1 fruit fly cellular context compared by ENCODE assay signal in genomic region chrX:4678913-4679812, dm6.
TF ChIP-seq lines count a peak whose summit lies in the region.

Gene fzr, minus strand, starts transcription at chrX:4679537.

TF ChIP-seq in whole organism, embryonic, 481 proteins besides CTCF, POLR2A, EP300 and RAD21 (continued from another document):
- TF ChIP-seq croc (GFP tag; conservative IDR thresholded peaks at IDR 0.05; lab: Robert Waterston, UW) (no peak), CG17568 (GFP tag; optimal IDR thresholded peaks at IDR 0.05; lab: Kevin White, UChicago) (peak; percentile 15), CG9797 (GFP tag; optimal IDR thresholded peaks at IDR 0.05; lab: Kevin White, UChicago) (peak; percentile 90), kni (GFP tag; optimal IDR thresholded peaks at IDR 0.05; lab: Kevin White, UChicago) (peak; percentile 35), CG32532 (GFP tag; IDR thresholded peaks at IDR 0.05; lab: Robert Waterston, UW) (no peak), lmd (GFP tag; IDR thresholded peaks at IDR 0.05; lab: Robert Waterston, UW) (no peak), CG10209 (GFP tag; optimal IDR thresholded peaks at IDR 0.05; lab: Kevin White, UChicago) (no peak), Sin3A (optimal IDR thresholded peaks at IDR 0.05; lab: Kevin White, UChicago) (peak; percentile 29), CG4360 (GFP tag; IDR thresholded peaks at IDR 0.05; lab: Robert Waterston, UW) (peak; percentile 93), YL-1 (GFP tag; optimal IDR thresholded peaks at IDR 0.05; lab: Kevin White, UChicago) (no peak), Lim3 (GFP tag; IDR thresholded peaks at IDR 0.05; lab: Robert Waterston, UW) (no peak), Atf3 (GFP tag; optimal IDR thresholded peaks at IDR 0.05; lab: Kevin White, UChicago) (no peak), ssp (GFP tag; IDR thresholded peaks at IDR 0.05; lab: Robert Waterston, UW) (no peak), Optix (GFP tag; IDR thresholded peaks at IDR 0.05; lab: Robert Waterston, UW) (no peak), CG30020 (tag; optimal IDR thresholded peaks at IDR 0.05; lab: Kevin White, UChicago) (peak; percentile 14), TFAM (GFP tag; optimal IDR thresholded peaks at IDR 0.05; lab: Kevin White, UChicago) (no peak), Jarid2 (GFP tag; optimal IDR thresholded peaks at IDR 0.05; lab: Kevin White, UChicago) (peak; percentile 73), CG12071 (GFP tag; optimal IDR thresholded peaks at IDR 0.05; lab: Kevin White, UChicago) (no peak), B-H2 (GFP tag; optimal IDR thresholded peaks at IDR 0.05; lab: Kevin White, UChicago) (no peak), CG9437 (GFP tag; optimal IDR thresholded peaks at IDR 0.05; lab: Kevin White, UChicago) (peak; percentile 85), CG13123 (GFP tag; optimal IDR thresholded peaks at IDR 0.05; lab: Kevin White, UChicago) (no peak), CG8359 (GFP tag; optimal IDR thresholded peaks at IDR 0.05; lab: Kevin White, UChicago; ENCODE audit: borderline replicate concordance) (no peak), CG16813 (GFP tag; IDR thresholded peaks at IDR 0.05; lab: Robert Waterston, UW; ENCODE audit: partially characterized antibody) (no peak), ac (GFP tag; optimal IDR thresholded peaks at IDR 0.05; lab: Kevin White, UChicago) (no peak), CG34422 (GFP tag; IDR thresholded peaks at IDR 0.05; lab: Robert Waterston, UW) (0 out of 3 replicates have a peak, but pooled peaks have one; percentile 14), Pdp1 (GFP tag; optimal IDR thresholded peaks at IDR 0.05; lab: Kevin White, UChicago) (peak in 1 of 2 experiments; percentile 32), chm (GFP tag; IDR thresholded peaks at IDR 0.05; lab: Robert Waterston, UW) (peak; percentile 73; the same call in 1 of the 2 replicates), CG14441 (GFP tag; IDR thresholded peaks at IDR 0.05; lab: Robert Waterston, UW) (no peak), bcd (GFP tag; optimal IDR thresholded peaks at IDR 0.05; lab: Kevin White, UChicago) (no peak), Awh (GFP tag; IDR thresholded peaks at IDR 0.05; lab: Robert Waterston, UW) (no peak), Trl (optimal IDR thresholded peaks at IDR 0.05; lab: Kevin White, UChicago) (peak; percentile 72 to 74), Trl (GFP tag; optimal IDR thresholded peaks at IDR 0.05; lab: Kevin White, UChicago) (no peak), Spps (tag; optimal IDR thresholded peaks at IDR 0.05; lab: Kevin White, UChicago) (no peak), CG2129 (GFP tag; IDR thresholded peaks at IDR 0.05; lab: Robert Waterston, UW; ENCODE audit: partially characterized antibody) (no peak), klu (GFP tag; IDR thresholded peaks at IDR 0.05; lab: Robert Waterston, UW) (no peak), CG1792 (GFP tag; optimal IDR thresholded peaks at IDR 0.05; lab: Kevin White, UChicago) (no peak), Dll (GFP tag; IDR thresholded peaks at IDR 0.05; lab: Robert Waterston, UW; ENCODE audit: partially characterized antibody) (no peak), Scr (GFP tag; IDR thresholded peaks at IDR 0.05; lab: Robert Waterston, UW; ENCODE audit: partially characterized antibody) (no peak), CG11398 (GFP tag; optimal IDR thresholded peaks at IDR 0.05; lab: Kevin White, UChicago) (no peak), knrl (GFP tag; IDR thresholded peaks at IDR 0.05; lab: Robert Waterston, UW; ENCODE audit: partially characterized antibody) (no peak), pzg (GFP tag; optimal IDR thresholded peaks at IDR 0.05; lab: Kevin White, UChicago) (peak; percentile 73), CG10366 (GFP tag; IDR thresholded peaks at IDR 0.05; lab: Robert Waterston, UW) (no peak), ci (GFP tag; IDR thresholded peaks at IDR 0.05; lab: Robert Waterston, UW) (peak; percentile 53; the same call in 2 of the 3 replicates), Hr3 (GFP tag; optimal IDR thresholded peaks at IDR 0.05; lab: Kevin White, UChicago) (no peak), Med (GFP tag; lab: Kevin White, UChicago) (peak; percentile 14), CG8944 (GFP tag; optimal IDR thresholded peaks at IDR 0.05; lab: Kevin White, UChicago) (no peak), Fer2 (tag; optimal IDR thresholded peaks at IDR 0.05; lab: Kevin White, UChicago) (no peak), sr (GFP tag; IDR thresholded peaks at IDR 0.05; lab: Robert Waterston, UW) (no peak), CG30431 (GFP tag; optimal IDR thresholded peaks at IDR 0.05; lab: Kevin White, UChicago) (no peak), CG33557 (GFP tag; optimal IDR thresholded peaks at IDR 0.05; lab: Kevin White, UChicago) (no peak), CG10543 (GFP tag; optimal IDR thresholded peaks at IDR 0.05; lab: Kevin White, UChicago) (no peak), crol (GFP tag; IDR thresholded peaks at IDR 0.05; lab: Robert Waterston, UW) (peak; percentile 60), Elba2 (GFP tag; optimal IDR thresholded peaks at IDR 0.05; lab: Kevin White, UChicago) (peak; percentile 88), Eip74EF (GFP tag; optimal IDR thresholded peaks at IDR 0.05; lab: Kevin White, UChicago) (no peak), zen (tag; optimal IDR thresholded peaks at IDR 0.05; lab: Kevin White, UChicago) (no peak), ase (GFP tag; IDR thresholded peaks at IDR 0.05; lab: Robert Waterston, UW) (no peak), CG18599 (GFP tag; optimal IDR thresholded peaks at IDR 0.05; lab: Kevin White, UChicago) (no peak), gfzf (GFP tag; optimal IDR thresholded peaks at IDR 0.05; lab: Kevin White, UChicago) (peak; percentile 91), fd64A (GFP tag; optimal IDR thresholded peaks at IDR 0.05; lab: Kevin White, UChicago) (no peak), Poxn (GFP tag; IDR thresholded peaks at IDR 0.05; lab: Robert Waterston, UW) (no peak), crp (GFP tag; optimal IDR thresholded peaks at IDR 0.05; lab: Kevin White, UChicago) (peak; percentile 50 to 88), ap (GFP tag; IDR thresholded peaks at IDR 0.05; lab: Robert Waterston, UW) (no peak), dysf (GFP tag; IDR thresholded peaks at IDR 0.05; lab: Robert Waterston, UW) (no peak), unpg (GFP tag; optimal IDR thresholded peaks at IDR 0.05; lab: Kevin White, UChicago) (no peak), Lhr (GFP tag; optimal IDR thresholded peaks at IDR 0.05; lab: Kevin White, UChicago) (peak; percentile 33), CG1832 (GFP tag; optimal IDR thresholded peaks at IDR 0.05; lab: Kevin White, UChicago) (peak; percentile 69), Mrtf (GFP tag; IDR thresholded peaks at IDR 0.05; lab: Robert Waterston, UW) (no peak), Sox102F (GFP tag; optimal IDR thresholded peaks at IDR 0.05; lab: Kevin White, UChicago) (no peak), D (optimal IDR thresholded peaks at IDR 0.05; lab: Kevin White, UChicago) (peak; percentile 62), D (GFP tag; optimal IDR thresholded peaks at IDR 0.05; lab: Kevin White, UChicago) (no peak), stwl (tag; optimal IDR thresholded peaks at IDR 0.05; lab: Kevin White, UChicago) (peak; percentile 19), pita (GFP tag; optimal IDR thresholded peaks at IDR 0.05; lab: Kevin White, UChicago) (no peak), CG4282 (GFP tag; optimal IDR thresholded peaks at IDR 0.05; lab: Kevin White, UChicago) (no peak), grn (GFP tag; optimal IDR thresholded peaks at IDR 0.05; lab: Kevin White, UChicago) (no peak), Sry-β (GFP tag; optimal IDR thresholded peaks at IDR 0.05; lab: Kevin White, UChicago) (no peak), pros (GFP tag; optimal IDR thresholded peaks at IDR 0.05; lab: Kevin White, UChicago) (peak; percentile 49), CG11695 (GFP tag; IDR thresholded peaks at IDR 0.05; lab: Robert Waterston, UW) (peak; percentile 65; the same call in 2 of the 3 replicates), CG6765 (GFP tag; optimal IDR thresholded peaks at IDR 0.05; lab: Kevin White, UChicago) (no peak), sens (GFP tag; lab: Kevin White, UChicago) (peak; percentile 24), luna (GFP tag; optimal IDR thresholded peaks at IDR 0.05; lab: Kevin White, UChicago) (no peak), CG17359 (tag; optimal IDR thresholded peaks at IDR 0.05; lab: Kevin White, UChicago) (no peak), Dp (GFP tag; optimal IDR thresholded peaks at IDR 0.05; lab: Kevin White, UChicago) (peak; percentile 15), CG3065 (GFP tag; optimal IDR thresholded peaks at IDR 0.05; lab: Kevin White, UChicago) (no peak), CG5180 (GFP tag; optimal IDR thresholded peaks at IDR 0.05; lab: Kevin White, UChicago) (no peak), lola (GFP tag; optimal IDR thresholded peaks at IDR 0.05; lab: Kevin White, UChicago) (no peak), CG14050 (GFP tag; IDR thresholded peaks at IDR 0.05; lab: Robert Waterston, UW) (no peak), Myb (GFP tag; optimal IDR thresholded peaks at IDR 0.05; lab: Kevin White, UChicago) (peak; percentile 97), emc (GFP tag; optimal IDR thresholded peaks at IDR 0.05; lab: Kevin White, UChicago) (no peak), cg (GFP tag; optimal IDR thresholded peaks at IDR 0.05; lab: Kevin White, UChicago) (peak; percentile 48), sob (GFP tag; IDR thresholded peaks at IDR 0.05; lab: Robert Waterston, UW) (0 out of 2 replicates have a peak, but pooled peaks have one; percentile 5), psq (GFP tag; optimal IDR thresholded peaks at IDR 0.05; lab: Kevin White, UChicago) (no peak), cwo (GFP tag; optimal IDR thresholded peaks at IDR 0.05; lab: Kevin White, UChicago) (no peak), CG17385 (GFP tag; optimal IDR thresholded peaks at IDR 0.05; lab: Kevin White, UChicago) (no peak), Aef1 (GFP tag; IDR thresholded peaks at IDR 0.05; lab: Robert Waterston, UW) (peak; percentile 35; the same call in 1 of the 3 replicates), sqz (GFP tag; optimal IDR thresholded peaks at IDR 0.05; lab: Kevin White, UChicago) (peak; percentile 46), onecut (GFP tag; IDR thresholded peaks at IDR 0.05; lab: Robert Waterston, UW) (no peak), CG3847 (GFP tag; IDR thresholded peaks at IDR 0.05; lab: Robert Waterston, UW) (no peak), BEAF-32 (GFP tag; optimal IDR thresholded peaks at IDR 0.05; lab: Kevin White, UChicago) (peak; percentile 32), H15 (GFP tag; IDR thresholded peaks at IDR 0.05; lab: Robert Waterston, UW) (0 out of 3 replicates have a peak, but pooled peaks have one; percentile 29), mirr (GFP tag; optimal IDR thresholded peaks at IDR 0.05; lab: Kevin White, UChicago) (no peak), MESR4 (GFP tag; optimal IDR thresholded peaks at IDR 0.05; lab: Kevin White, UChicago) (peak; percentile 42), CG34224 (GFP tag; IDR thresholded peaks at IDR 0.05; lab: Robert Waterston, UW; ENCODE audit: partially characterized antibody) (no peak), z (GFP tag; IDR thresholded peaks at IDR 0.05; lab: Robert Waterston, UW) (no peak), CG31365 (tag; optimal IDR thresholded peaks at IDR 0.05; lab: Kevin White, UChicago) (no peak), CG10431 (GFP tag; optimal IDR thresholded peaks at IDR 0.05; lab: Kevin White, UChicago) (no peak), CG9932 (GFP tag; IDR thresholded peaks at IDR 0.05; lab: Robert Waterston, UW) (no peak), Nf-YB (GFP tag; optimal IDR thresholded peaks at IDR 0.05; lab: Kevin White, UChicago) (no peak), CG12155 (GFP tag; optimal IDR thresholded peaks at IDR 0.05; lab: Kevin White, UChicago) (no peak), E2f2 (GFP tag; IDR thresholded peaks at IDR 0.05; lab: Robert Waterston, UW) (peak; percentile 12; the same call in 1 of the 2 replicates), Mes4 (GFP tag; optimal IDR thresholded peaks at IDR 0.05; lab: Kevin White, UChicago) (no peak)
